Worm (Caenorhabditis elegans): Measurements from ENCODE around the gene B0280.17.

ce11 chrIII:7124364-7124763 is 11.6 kb downstream of the B0280.17 start, which contains the start of gene B0280.2:
- TF ChIP-seq fos-1 (tag; optimal IDR thresholded peaks at IDR 0.05) (no peak), ama-1 (optimal IDR thresholded peaks at IDR 0.05) (no peak), ces-1 (GFP tag; optimal IDR thresholded peaks at IDR 0.05) (no peak), unc-62 (GFP tag; optimal IDR thresholded peaks at IDR 0.05) (no peak), nhr-237 (tag; optimal IDR thresholded peaks at IDR 0.05) (no peak), nhr-76 (tag; optimal IDR thresholded peaks at IDR 0.05) (no peak), fkh-10 (GFP tag; optimal IDR thresholded peaks at IDR 0.05) (no peak)
